Worm (Caenorhabditis elegans): Measurements from ENCODE around the gene F33H12.7.
"Not testable (repeated sequence)": the region's sequence is repeated elsewhere in the genome, so short reads cannot be mapped to it uniquely, and the experiment has no call there.

Gene F33H12.7

DNA sequence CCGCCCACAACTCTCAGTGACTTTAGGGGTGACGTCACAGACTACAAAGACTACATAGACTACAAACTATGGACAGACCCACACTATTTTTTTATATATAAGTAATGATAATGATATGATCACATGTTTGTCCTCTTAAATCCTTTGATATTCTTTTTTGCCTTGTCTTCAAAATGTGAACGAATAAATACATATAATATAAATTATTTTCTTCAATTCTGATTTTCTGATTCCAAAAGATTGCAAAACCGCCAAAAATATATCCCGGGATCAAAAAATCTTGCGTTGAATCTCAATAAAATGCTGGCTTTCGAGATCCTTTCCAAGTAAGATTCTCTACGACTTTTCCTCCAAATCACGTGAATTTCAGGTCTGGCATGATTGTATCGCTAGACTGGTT, 13.5 kb upstream of the F33H12.7 start, which contains the start of gene F33H12.1:
Gene F33H12.1 (plus strand): TSS at position 301 of the 400 bp plus-strand sequence.
- TF ChIP-seq nhr-85 (tag); lsy-2 (tag; optimal IDR thresholded peaks at IDR 0.05); hlh-17 (GFP tag; optimal IDR thresholded peaks at IDR 0.05; ENCODE audit: borderline replicate concordance): not testable (repeated sequence)

DNA sequence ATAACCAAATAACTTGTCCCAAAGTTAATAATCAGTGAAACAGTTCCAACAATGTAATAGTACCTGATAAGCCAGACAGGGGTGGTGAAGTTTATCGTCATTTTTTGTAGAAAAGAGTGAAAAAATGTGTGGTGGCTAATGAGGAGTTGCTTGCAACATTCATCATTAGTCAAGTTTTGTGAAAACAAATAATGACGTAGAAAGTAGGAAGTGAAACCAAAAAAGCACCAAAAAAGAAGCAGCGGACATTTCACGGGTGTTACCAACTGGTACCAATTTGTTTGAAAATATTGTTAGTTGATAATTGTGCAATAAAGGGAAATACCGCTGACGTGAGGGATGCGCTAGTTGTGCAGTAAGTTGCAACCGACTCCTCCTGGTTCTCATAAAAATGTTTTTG, 1.2 kb downstream of the F33H12.7 start, which contains the start of gene sri-36:
Gene sri-36 (minus strand): TSS at position 101 of the 400 bp plus-strand sequence.
- TF ChIP-seq lsy-2 (tag; optimal IDR thresholded peaks at IDR 0.05) (no peak), jun-1 (tag; optimal IDR thresholded peaks at IDR 0.05) (no peak), tlp-1 (tag; optimal IDR thresholded peaks at IDR 0.05) (no peak), F16B12.6 (tag; optimal IDR thresholded peaks at IDR 0.05) (no peak), fkh-10 (GFP tag; optimal IDR thresholded peaks at IDR 0.05) (no peak), pag-3 (tag; optimal IDR thresholded peaks at IDR 0.05; ENCODE audit: borderline replicate concordance, insufficient read depth) (no peak), ztf-4 (tag; optimal IDR thresholded peaks at IDR 0.05) (no peak), lir-3 (tag; optimal IDR thresholded peaks at IDR 0.05; ENCODE audit: poor library complexity) (no peak), isw-1 (GFP tag; IDR thresholded peaks at IDR 0.05) (no peak)

DNA sequence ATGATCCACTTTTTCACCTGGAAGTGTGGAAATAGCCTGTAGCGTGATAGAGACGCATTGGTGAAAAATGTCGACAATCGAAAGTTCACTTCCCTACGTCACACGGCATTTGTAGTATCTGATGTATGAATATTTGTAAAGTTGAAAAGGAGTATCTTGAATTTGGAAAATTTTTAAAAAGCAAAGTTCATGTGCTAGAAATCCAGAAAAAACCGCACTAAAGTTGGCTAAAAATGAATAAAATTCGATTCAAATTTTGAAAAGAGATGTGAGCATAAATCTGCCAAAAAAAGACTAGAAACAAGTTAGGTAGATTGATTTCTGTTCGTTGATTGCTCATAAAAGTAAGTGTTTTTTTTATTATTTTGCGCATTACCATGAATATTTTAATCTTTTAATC, 3.7 kb downstream of the F33H12.7 start, which contains the start of gene sri-74:
Gene sri-74 (minus strand): TSS at position 101 of the 400 bp plus-strand sequence.
- TF ChIP-seq nhr-28 (tag; optimal IDR thresholded peaks at IDR 0.05), result no peak
- TF ChIP-seq hlh-17 (GFP tag; optimal IDR thresholded peaks at IDR 0.05; ENCODE audit: borderline replicate concordance), result no peak
- no peak for TF ChIP-seq swsn-7 (tag; optimal IDR thresholded peaks at IDR 0.05)
- TF ChIP-seq unc-98 (GFP tag; IDR thresholded peaks at IDR 0.05), result no peak
- no peak for TF ChIP-seq sox-4 (tag; optimal IDR thresholded peaks at IDR 0.05)
- no peak for TF ChIP-seq fos-1 (tag; optimal IDR thresholded peaks at IDR 0.05)
- no peak for TF ChIP-seq F16B12.6 (tag; optimal IDR thresholded peaks at IDR 0.05)
- TF ChIP-seq sup-37 (GFP tag; optimal IDR thresholded peaks at IDR 0.05), result no peak
- no peak for TF ChIP-seq lin-13 (GFP tag; optimal IDR thresholded peaks at IDR 0.05)
- TF ChIP-seq fkh-10 (GFP tag; optimal IDR thresholded peaks at IDR 0.05), result no peak
- no peak for TF ChIP-seq C16A3.4 (tag; optimal IDR thresholded peaks at IDR 0.05)
- no peak for TF ChIP-seq ama-1 (optimal IDR thresholded peaks at IDR 0.05)
- TF ChIP-seq mep-1 (tag; optimal IDR thresholded peaks at IDR 0.05), result no peak
- TF ChIP-seq efl-3 (GFP tag; optimal IDR thresholded peaks at IDR 0.05), result no peak

DNA sequence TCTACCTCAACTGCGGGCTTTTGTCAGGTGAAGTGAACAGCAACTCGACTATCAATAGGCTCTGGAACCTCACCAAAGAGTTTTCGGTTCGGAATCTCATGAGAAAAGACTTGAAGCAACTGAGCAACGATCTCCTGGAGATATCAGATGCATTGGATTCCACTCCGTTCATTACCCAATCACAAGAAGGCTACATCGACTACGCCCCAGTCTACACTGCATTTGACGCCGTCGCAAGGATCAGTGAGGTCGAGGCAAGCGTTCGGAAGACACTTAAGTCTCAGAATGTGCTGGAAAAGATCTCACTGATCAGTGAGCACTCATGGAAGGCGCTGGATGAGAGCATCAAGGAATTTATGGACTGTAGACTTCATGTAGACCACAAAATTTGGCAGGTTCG, 8.5 kb downstream of the F33H12.7 start:
- TF ChIP-seq unc-130 (tag; optimal IDR thresholded peaks at IDR 0.05) (no peak), C16A3.4 (tag; optimal IDR thresholded peaks at IDR 0.05) (no peak), nhr-76 (tag; optimal IDR thresholded peaks at IDR 0.05) (no peak), elt-3 (tag; optimal IDR thresholded peaks at IDR 0.05) (no peak), mep-1 (tag; optimal IDR thresholded peaks at IDR 0.05) (no peak), elt-2 (tag; optimal IDR thresholded peaks at IDR 0.05) (no peak), ceh-88 (GFP tag; IDR thresholded peaks at IDR 0.05) (no peak), efl-1 (optimal IDR thresholded peaks at IDR 0.05) (no peak), efl-1 (GFP tag; optimal IDR thresholded peaks at IDR 0.05 in 1 of 2) (peak in 1 of 2 experiments; percentile 5)

DNA sequence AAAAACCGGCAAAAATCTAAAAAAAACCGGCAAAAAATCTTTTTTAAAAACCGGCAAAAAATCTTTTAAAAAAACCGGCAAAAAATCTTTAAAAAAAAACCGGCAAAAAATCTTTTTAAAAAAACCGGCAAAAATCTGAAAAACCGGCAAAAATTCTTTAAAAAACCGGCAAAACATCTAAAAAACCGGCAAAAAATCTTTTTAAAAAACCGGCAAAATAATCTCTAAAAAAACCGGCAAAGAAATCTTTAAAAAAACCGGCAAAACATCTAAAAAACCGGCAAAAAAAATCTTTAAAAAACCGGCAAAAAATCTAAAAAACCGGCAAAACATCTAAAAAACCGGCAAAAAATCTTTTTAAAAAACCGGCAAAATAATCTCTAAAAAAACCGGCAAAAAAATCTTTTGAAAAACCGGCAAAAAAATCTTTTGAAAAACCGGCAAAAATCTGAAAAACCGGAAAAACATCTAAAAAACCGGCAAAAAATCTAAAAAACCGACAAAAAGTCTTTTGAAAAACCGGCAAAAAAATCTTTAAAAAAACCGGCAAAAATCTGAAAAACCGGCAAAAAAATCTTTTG, 16.2 kb downstream of the F33H12.7 start:
- peak; percentile 29 for TF ChIP-seq irx-1 (tag; optimal IDR thresholded peaks at IDR 0.05)
- TF ChIP-seq efl-3 (GFP tag; optimal IDR thresholded peaks at IDR 0.05), result peak; percentile 23

DNA sequence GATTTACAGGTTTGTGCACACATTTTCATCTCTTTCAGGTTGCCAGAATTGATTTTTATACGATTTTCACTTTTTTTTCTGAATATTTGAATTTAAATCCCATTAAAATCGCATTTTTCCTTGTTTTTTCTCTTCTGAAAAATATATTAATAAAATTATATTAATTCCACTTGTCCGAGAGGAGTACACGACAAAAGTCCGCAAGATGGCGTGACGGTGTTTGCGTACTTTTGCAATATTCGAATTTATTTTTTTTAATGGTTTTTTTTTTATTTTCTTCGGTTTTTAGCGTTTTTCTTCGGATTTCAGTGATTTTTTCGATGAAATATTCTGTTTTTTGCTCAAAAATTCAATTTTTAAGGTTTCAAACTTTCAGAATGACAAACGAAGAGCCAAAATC, 21.8 kb downstream of the F33H12.7 start, which contains the start of gene usp-39:
Gene usp-39 (plus strand): TSS at position 377 of the 400 bp plus-strand sequence.
- peak; percentile 84 for TF ChIP-seq nhr-19 (GFP tag; conservative IDR thresholded peaks at IDR 0.05)
- TF ChIP-seq sup-37 (GFP tag; optimal IDR thresholded peaks at IDR 0.05), result peak; percentile 63
- TF ChIP-seq fkh-8 (tag; optimal IDR thresholded peaks at IDR 0.05), result no peak
- peak; percentile 80 for TF ChIP-seq unc-86 (tag; optimal IDR thresholded peaks at IDR 0.05)
- TF ChIP-seq vab-15 (tag; optimal IDR thresholded peaks at IDR 0.05), result no peak
- TF ChIP-seq tbx-2 (tag; optimal IDR thresholded peaks at IDR 0.05), result peak; percentile 85
- TF ChIP-seq nhr-11 (tag; optimal IDR thresholded peaks at IDR 0.05), result peak; percentile 54
- peak; percentile 17 for TF ChIP-seq ces-1 (GFP tag; optimal IDR thresholded peaks at IDR 0.05)
- peak; percentile 66 for TF ChIP-seq lin-15B (tag; optimal IDR thresholded peaks at IDR 0.05)
- TF ChIP-seq alr-1 (tag; optimal IDR thresholded peaks at IDR 0.05; ENCODE audit: borderline replicate concordance), result no peak
- TF ChIP-seq skn-1 (tag; optimal IDR thresholded peaks at IDR 0.05), result peak; percentile 24
- TF ChIP-seq nhr-85 (tag), result peak; percentile 90
- no peak for TF ChIP-seq ets-5 (GFP tag; IDR thresholded peaks at IDR 0.05)
- peak; percentile 59 for TF ChIP-seq C16A3.4 (tag; optimal IDR thresholded peaks at IDR 0.05)
- TF ChIP-seq lin-14 (GFP tag; optimal IDR thresholded peaks at IDR 0.05), result no peak
- peak; percentile 60 for TF ChIP-seq blmp-1 (tag; optimal IDR thresholded peaks at IDR 0.05)
- TF ChIP-seq fkh-4 (tag; optimal IDR thresholded peaks at IDR 0.05; ENCODE audit: borderline replicate concordance), result peak; percentile 6
- TF ChIP-seq lin-13 (GFP tag; optimal IDR thresholded peaks at IDR 0.05), result peak; percentile 68

Measured in whole organism, L1 larva.